Fruit fly (Drosophila melanogaster) Kc167 (cell line): ENCODE measurements around the gene smg.

Experiments
- Myc ChIP-seq: fragments of >200 bp; optimal IDR thresholded peaks from 2 replicates; lab custom pipeline; 2017; ENCODE audit warnings: missing external identifiers
- h ChIP-seq: fragments of >200 bp; optimal IDR thresholded peaks from 3 replicates; lab custom pipeline; 2018; ENCODE audit warnings: missing external identifiers
- insv ChIP-seq: fragments of >200 bp; optimal IDR thresholded peaks from 3 replicates; lab custom pipeline; 2018; ENCODE audit warnings: missing external identifiers
- psq ChIP-seq: fragments of >200 bp; optimal IDR thresholded peaks from 2 replicates; lab custom pipeline; 2017; ENCODE audit warnings: missing external identifiers

DNA sequence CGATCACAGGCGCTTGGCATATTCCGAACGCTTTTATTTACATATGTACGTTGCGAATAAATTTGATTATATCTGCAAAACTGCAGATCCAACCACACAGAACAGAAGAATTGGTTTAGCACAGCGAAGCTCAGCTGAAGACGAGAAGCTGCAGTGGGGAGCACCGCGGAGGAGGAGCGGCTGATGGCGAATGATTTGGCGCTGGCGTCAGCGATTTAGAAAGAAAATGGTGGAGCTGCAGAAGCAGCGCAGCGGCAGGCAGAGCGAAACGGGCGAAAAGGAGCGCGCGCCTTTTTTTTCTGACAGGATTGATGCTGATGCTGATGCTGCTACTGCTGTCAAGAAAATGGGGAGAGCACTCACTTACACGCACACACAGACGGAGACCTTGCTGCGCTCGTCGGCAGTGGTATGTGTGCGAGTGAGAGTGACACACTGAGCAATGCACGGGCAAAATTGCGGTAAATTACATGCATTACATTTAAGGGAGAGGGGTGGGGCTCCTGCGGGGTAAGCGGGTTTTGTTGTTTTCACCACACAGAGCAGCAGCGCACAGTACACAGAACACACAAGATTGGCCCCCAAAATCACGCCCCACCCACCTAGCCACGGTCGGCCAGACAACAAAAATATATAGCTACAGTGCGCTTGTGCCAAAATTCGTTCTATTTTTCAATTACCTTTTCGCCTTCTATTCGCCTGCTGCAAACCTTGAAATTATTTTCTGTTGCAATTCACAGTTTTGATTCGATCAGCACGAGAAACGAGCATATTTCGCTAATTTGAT is 697 bp downstream of the smg start:
- TF ChIP-seq Myc (lab: Kevin White, UChicago) (no peak), insv (no peak), psq (no peak), h (lab: Kevin White, UChicago) (no peak)
